Worm (Caenorhabditis elegans) whole organism, mixed stage, embryonic: ENCODE results near the gene daf-28.

ENCODE experiments used
- M03D4.4 ChIP-seq: sonication (generic microtip); optimal IDR thresholded peaks from 2 replicates; lab custom pipeline; 2017; ENCODE audit warnings: mild to moderate bottlenecking, missing genetic modification characterization, missing compliant biosample characterization
- bed-3 ChIP-seq: fragments of 200-800 bp; sonication (Bioruptor generic); optimal IDR thresholded peaks from 3 replicates; lab custom pipeline; 2018; ENCODE audit warnings: mild to moderate bottlenecking, missing genetic modification characterization, moderate library complexity, missing compliant biosample characterization
- blmp-1 ChIP-seq: fragments of 150-350 bp; optimal IDR thresholded peaks from 2 replicates; lab custom pipeline; 2014; ENCODE audit warnings: missing biosample characterization, missing genetic modification characterization
- ceh-39 ChIP-seq: fragments of 150-350 bp; optimal IDR thresholded peaks from 2 replicates; lab custom pipeline; 2014; ENCODE audit warnings: missing biosample characterization, missing genetic modification characterization
- ceh-43 ChIP-seq: fragments of 200-800 bp; sonication (Bioruptor generic); optimal IDR thresholded peaks from 2 replicates; lab custom pipeline; 2018; ENCODE audit warnings: mild to moderate bottlenecking, missing genetic modification characterization, moderate library complexity, missing compliant biosample characterization
- ceh-83 ChIP-seq: fragments of 200-800 bp; sonication (Bioruptor generic); optimal IDR thresholded peaks from 2 replicates; lab custom pipeline; 2018; ENCODE audit warnings: mild to moderate bottlenecking, missing genetic modification characterization, missing compliant biosample characterization
- ces-1 ChIP-seq: fragments of 150-350 bp; optimal IDR thresholded peaks from 2 replicates; lab custom pipeline; 2014; ENCODE audit warnings: missing biosample characterization, missing genetic modification reagents, missing genetic modification characterization
- cnd-1 ChIP-seq: fragments of 200-800 bp; sonication (Bioruptor generic); optimal IDR thresholded peaks from 2 replicates; lab custom pipeline; 2018; ENCODE audit warnings: mild to moderate bottlenecking, missing genetic modification characterization, missing compliant biosample characterization
- elt-1 ChIP-seq: sonication (generic microtip); optimal IDR thresholded peaks from 2 replicates; lab custom pipeline; 2017; ENCODE audit warnings: missing genetic modification characterization, mild to moderate bottlenecking, missing compliant biosample characterization, antibody characterized with exemption, moderate library complexity, borderline replicate concordance; ENCODE audit not compliant: insufficient read depth
- elt-3 ChIP-seq: fragments of 150-350 bp; optimal IDR thresholded peaks from 2 replicates; lab custom pipeline; 2014; ENCODE audit warnings: missing biosample characterization, missing genetic modification characterization
- flh-1 ChIP-seq: fragments of 200-800 bp; sonication (Bioruptor generic); optimal IDR thresholded peaks from 2 replicates; lab custom pipeline; 2018; ENCODE audit warnings: mild to moderate bottlenecking, missing genetic modification characterization, moderate library complexity, missing compliant biosample characterization
- ham-2 ChIP-seq: fragments of 200-800 bp; sonication (Bioruptor generic); optimal IDR thresholded peaks from 2 replicates; lab custom pipeline; 2018; ENCODE audit warnings: mild to moderate bottlenecking, missing genetic modification characterization, missing compliant biosample characterization
- hlh-1 ChIP-seq: fragments of 150-350 bp; optimal IDR thresholded peaks from 2 replicates; lab custom pipeline; 2014; ENCODE audit warnings: missing biosample characterization, missing genetic modification reagents, missing genetic modification characterization
- lin-13 ChIP-seq: fragments of 150-350 bp; optimal IDR thresholded peaks from 2 replicates; lab custom pipeline; 2014; ENCODE audit warnings: missing biosample characterization, missing genetic modification characterization
- lin-32 ChIP-seq: fragments of 200-800 bp; sonication (Bioruptor generic); optimal IDR thresholded peaks from 2 replicates; lab custom pipeline; 2018; ENCODE audit warnings: mild to moderate bottlenecking, missing genetic modification characterization, missing compliant biosample characterization
- lsy-2 ChIP-seq: fragments of 150-350 bp; optimal IDR thresholded peaks from 2 replicates; lab custom pipeline; 2014; ENCODE audit warnings: missing biosample characterization, missing genetic modification characterization
- mab-5 ChIP-seq: fragments of 150-350 bp; optimal IDR thresholded peaks from 2 replicates; lab custom pipeline; 2014; ENCODE audit warnings: missing biosample characterization, missing genetic modification characterization
- mep-1 ChIP-seq: fragments of 150-350 bp; optimal IDR thresholded peaks from 2 replicates; lab custom pipeline; 2017; ENCODE audit warnings: missing biosample characterization, missing genetic modification reagents, missing genetic modification characterization, inconsistent platforms
- nhr-12 ChIP-seq: fragments of 150-350 bp; optimal IDR thresholded peaks from 2 replicates; lab custom pipeline; 2014; ENCODE audit warnings: missing biosample characterization, missing genetic modification characterization
- nhr-2 ChIP-seq: fragments of 150-350 bp; optimal IDR thresholded peaks from 2 replicates; lab custom pipeline; 2014; ENCODE audit warnings: missing biosample characterization, missing genetic modification characterization
- nhr-28 ChIP-seq: fragments of 150-350 bp; optimal IDR thresholded peaks from 2 replicates; lab custom pipeline; 2014; ENCODE audit warnings: missing biosample characterization, missing genetic modification characterization
- nhr-76 ChIP-seq: sonication (generic microtip); optimal IDR thresholded peaks from 2 replicates; lab custom pipeline; 2017; ENCODE audit warnings: missing biosample characterization, missing genetic modification characterization
- pha-4 ChIP-seq: fragments of 150-350 bp; optimal IDR thresholded peaks from 2 replicates; lab custom pipeline; 2018; ENCODE audit warnings: missing biosample characterization, missing genetic modification reagents, missing genetic modification characterization
- sem-2 ChIP-seq: fragments of 200-800 bp; sonication (Bioruptor generic); optimal IDR thresholded peaks from 2 replicates; lab custom pipeline; 2018; ENCODE audit warnings: mild to moderate bottlenecking, missing genetic modification characterization, missing compliant biosample characterization
- snpc-4 ChIP-seq: fragments of 150-350 bp; optimal IDR thresholded peaks from 2 replicates; lab custom pipeline; 2014; ENCODE audit warnings: missing biosample characterization, missing genetic modification characterization
- sptf-1 ChIP-seq: sonication (generic microtip); optimal IDR thresholded peaks from 2 replicates; lab custom pipeline; 2017; ENCODE audit warnings: mild to moderate bottlenecking, missing genetic modification characterization, moderate library complexity, missing compliant biosample characterization
- tbx-8 ChIP-seq: fragments of 200-800 bp; sonication (Bioruptor generic); optimal IDR thresholded peaks from 2 replicates; lab custom pipeline; 2018; ENCODE audit warnings: mild to moderate bottlenecking, missing genetic modification characterization, moderate library complexity, missing compliant biosample characterization
- unc-120 ChIP-seq: sonication (generic microtip); optimal IDR thresholded peaks from 2 replicates; lab custom pipeline; 2017; ENCODE audit warnings: missing genetic modification characterization, missing compliant biosample characterization; ENCODE audit not compliant: poor library complexity, severe bottlenecking
- unc-39 ChIP-seq: fragments of 150-350 bp; optimal IDR thresholded peaks from 2 replicates; lab custom pipeline; 2014; ENCODE audit warnings: missing biosample characterization, missing genetic modification characterization
- unc-62 ChIP-seq: fragments of 150-350 bp; optimal IDR thresholded peaks from 2 replicates; lab custom pipeline; 2014; ENCODE audit warnings: missing biosample characterization, missing genetic modification reagents, missing genetic modification characterization
- zip-8 ChIP-seq: fragments of 150-350 bp; optimal IDR thresholded peaks from 2 replicates; lab custom pipeline; 2014; ENCODE audit warnings: missing biosample characterization, missing genetic modification characterization
- ztf-11 ChIP-seq: fragments of 150-350 bp; optimal IDR thresholded peaks from 2 replicates; lab custom pipeline; 2014; ENCODE audit warnings: missing biosample characterization, missing genetic modification characterization

daf-28 gene

DNA sequence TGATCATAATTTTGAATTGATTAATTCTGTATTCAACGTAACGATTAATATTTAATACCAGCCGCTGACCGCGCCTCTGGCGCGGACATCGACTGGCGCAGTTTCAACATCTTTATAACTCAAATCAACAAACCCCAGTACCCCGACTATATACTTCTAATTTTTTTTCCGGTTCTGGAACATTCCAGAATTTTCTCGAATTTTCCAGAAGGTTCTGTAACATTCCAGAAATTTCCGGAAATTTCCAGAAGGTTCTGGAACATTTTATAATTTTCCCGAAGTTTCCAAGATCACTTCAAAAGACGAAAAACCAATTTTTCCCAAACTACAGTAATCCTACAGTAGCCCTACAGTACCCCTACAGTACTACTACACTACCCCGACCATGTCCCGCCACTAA lies 35.7 kb upstream of the daf-28 start:
- TF ChIP-seq ceh-83 (GFP tag; lab: Kevin White, UChicago) = no peak
- no peak for TF ChIP-seq hlh-1
- no peak for TF ChIP-seq lsy-2 (tag; lab: Kevin White, UChicago)
- TF ChIP-seq nhr-28 (tag; lab: Kevin White, UChicago) = no peak

ce11 chrV:19783829-19784228 lies 31.1 kb upstream of the daf-28 start, which contains the start of gene srt-45:
Gene srt-45 (plus strand): TSS chrV:19784129.
- TF ChIP-seq M03D4.4 (tag; lab: Kevin White, UChicago) (no peak), zip-8 (peak; percentile 11)

DNA sequence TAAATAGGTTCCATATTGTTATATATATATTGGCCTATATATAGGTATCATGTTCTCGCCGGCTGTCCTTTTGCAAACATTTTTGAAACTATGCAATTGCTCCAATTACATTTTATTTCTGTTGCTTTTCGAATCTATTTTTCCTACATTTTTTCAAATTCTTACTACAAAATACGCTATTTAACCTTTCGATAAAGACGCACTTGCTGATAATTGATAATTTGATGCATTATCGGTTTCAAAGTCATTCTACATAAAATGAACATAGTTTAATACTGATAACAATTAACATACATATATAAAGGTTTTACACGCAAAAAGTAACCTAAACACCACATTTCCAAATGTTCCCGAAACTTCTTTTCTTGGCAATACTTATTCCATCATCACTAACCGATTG lies 26.6 kb upstream of the daf-28 start, which contains the start of gene clec-258:
TSS of gene clec-258 (plus strand) at position 81 of the 400 bp plus-strand sequence.
- TF ChIP-seq tbx-8 (GFP tag; lab: Kevin White, UChicago) (no peak), mab-5 (no peak), unc-62 (GFP tag; lab: Kevin White, UChicago) (no peak), unc-39 (tag; lab: Kevin White, UChicago) (no peak), blmp-1 (no peak), lsy-2 (tag; lab: Kevin White, UChicago) (no peak), elt-1 (tag; lab: Kevin White, UChicago) (no peak), ces-1 (no peak), cnd-1 (tag; lab: Kevin White, UChicago) (no peak), unc-120 (tag; lab: Kevin White, UChicago) (no peak), ham-2 (no peak), flh-1 (GFP tag; lab: Kevin White, UChicago) (no peak), ceh-43 (GFP tag; lab: Kevin White, UChicago) (no peak), ztf-11 (no peak), bed-3 (no peak)

DNA sequence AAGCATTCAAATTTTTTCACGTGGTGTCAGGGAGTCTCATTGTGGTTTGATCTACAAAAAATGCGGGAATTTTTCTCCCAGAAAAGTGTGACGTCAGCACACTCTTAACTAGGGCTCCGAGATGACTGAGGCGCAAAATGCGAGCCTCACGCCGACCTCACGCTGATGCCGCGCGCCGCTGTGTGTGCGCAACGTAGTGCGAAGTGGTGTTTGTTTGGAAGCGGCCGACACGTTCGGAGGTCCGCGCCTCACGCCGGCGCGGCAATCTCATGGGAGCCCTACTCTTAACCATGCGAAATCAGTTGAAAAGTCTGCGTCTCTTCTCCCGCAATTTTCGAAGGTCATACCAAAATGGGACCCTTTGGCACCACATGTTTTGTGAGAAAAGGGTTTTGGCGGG lies 24.7 kb upstream of the daf-28 start:
- no peak for TF ChIP-seq nhr-12 (tag; lab: Kevin White, UChicago)
- no peak for TF ChIP-seq lin-13
- no peak for TF ChIP-seq snpc-4
- TF ChIP-seq nhr-76 (tag; lab: Kevin White, UChicago) = no peak
- TF ChIP-seq unc-120 (tag; lab: Kevin White, UChicago) = no peak
- no peak for TF ChIP-seq blmp-1
- TF ChIP-seq ceh-83 (GFP tag; lab: Kevin White, UChicago) = no peak
- no peak for TF ChIP-seq elt-1 (tag; lab: Kevin White, UChicago)
- TF ChIP-seq pha-4 (tag; lab: Kevin White, UChicago) = no peak
- TF ChIP-seq nhr-28 (tag; lab: Kevin White, UChicago) = no peak
- TF ChIP-seq sptf-1 (tag; lab: Kevin White, UChicago) = no peak
- no peak for TF ChIP-seq M03D4.4 (tag; lab: Kevin White, UChicago)
- TF ChIP-seq nhr-2 (tag; lab: Kevin White, UChicago) = no peak
- TF ChIP-seq ceh-39 = no peak
- TF ChIP-seq flh-1 (GFP tag; lab: Kevin White, UChicago) = no peak
- no peak for TF ChIP-seq elt-3
- TF ChIP-seq mep-1 = no peak
- TF ChIP-seq unc-62 (GFP tag; lab: Kevin White, UChicago) = no peak
- TF ChIP-seq hlh-1 = no peak

DNA sequence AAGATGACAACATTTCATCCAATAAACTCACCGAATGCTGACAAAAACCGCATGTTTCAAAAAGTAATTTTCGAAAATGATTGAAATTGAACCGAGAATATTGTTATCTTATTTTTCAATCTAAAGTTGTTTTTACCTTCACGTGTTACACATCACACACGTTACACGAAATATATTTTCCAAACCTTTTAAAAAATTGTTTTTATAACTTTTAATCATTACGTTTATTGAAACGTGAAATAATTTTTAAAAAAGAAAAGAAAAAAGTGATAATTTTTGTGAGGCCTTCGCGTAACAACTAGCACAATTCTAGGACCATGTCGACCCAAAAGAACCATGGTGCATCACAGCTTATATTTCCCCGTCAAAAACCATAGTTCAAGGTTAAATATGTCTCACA lies 20.0 kb upstream of the daf-28 start, which contains the start of gene M162.7:
TSS of gene M162.7 (minus strand) at position 101 of the 400 bp plus-strand sequence.
- TF ChIP-seq nhr-76 (tag; lab: Kevin White, UChicago) (no peak), hlh-1 (no peak), sem-2 (GFP tag; lab: Kevin White, UChicago) (no peak), ham-2 (no peak), flh-1 (GFP tag; lab: Kevin White, UChicago) (no peak), mep-1 (no peak), lin-32 (GFP tag; lab: Kevin White, UChicago) (no peak), lin-13 (no peak)
